Fruit fly (Drosophila melanogaster): Measurements from ENCODE around the gene Gtpx.

Gtpx gene

DNA sequence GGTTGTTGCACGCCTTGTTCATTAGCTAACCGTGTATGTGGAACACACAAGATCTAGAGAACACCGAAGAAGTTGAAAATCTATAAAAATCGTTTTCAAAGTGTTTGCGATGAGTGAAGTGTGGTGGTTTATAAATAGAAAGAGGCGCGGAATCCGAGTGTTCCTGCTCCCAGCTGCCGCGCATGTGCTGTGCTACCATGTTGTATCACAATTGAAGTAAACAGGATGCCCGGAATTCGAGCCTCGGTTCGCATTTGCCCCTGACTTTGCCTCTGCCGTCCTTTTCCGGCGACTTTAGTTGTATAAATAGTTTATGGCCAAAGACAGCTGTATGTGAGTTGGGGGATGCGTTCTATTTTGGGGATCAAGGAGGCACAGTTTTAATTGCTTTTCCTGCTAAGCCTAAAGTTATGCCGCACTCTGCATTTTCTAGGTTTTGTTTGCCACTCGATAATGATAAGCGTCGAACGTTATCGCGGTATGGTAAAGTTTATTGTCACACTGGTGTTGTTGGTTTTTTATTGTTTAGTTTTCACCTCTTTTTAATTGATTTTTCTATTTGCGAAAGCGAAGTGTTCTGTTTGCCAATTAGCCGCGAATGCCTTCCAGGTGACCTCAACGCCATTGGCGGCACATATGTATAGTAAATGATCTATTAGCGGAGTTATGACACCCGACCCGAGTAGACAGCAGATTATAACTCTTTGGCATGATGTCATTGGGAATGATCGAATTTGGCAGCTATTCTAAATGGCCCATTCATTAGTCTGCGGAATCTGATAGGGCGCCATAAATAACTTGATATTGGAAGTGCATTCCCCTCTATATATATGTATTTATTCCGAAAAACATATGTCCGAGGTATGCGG lies 23.1 kb downstream of the Gtpx start (continued):
- TF ChIP-seq sug (tag; optimal IDR thresholded peaks at IDR 0.05) (peak; percentile 35), CG13296 (GFP tag; optimal IDR thresholded peaks at IDR 0.05) (peak; percentile 5), CG10543 (GFP tag; optimal IDR thresholded peaks at IDR 0.05) (peak; percentile 48), stc (GFP tag; IDR thresholded peaks at IDR 0.05) (no peak), CG11398 (GFP tag; optimal IDR thresholded peaks at IDR 0.05) (no peak), NfI (GFP tag; optimal IDR thresholded peaks at IDR 0.05) (no peak), dm (GFP tag; optimal IDR thresholded peaks at IDR 0.05) (no peak), Lhr (GFP tag; optimal IDR thresholded peaks at IDR 0.05) (no peak), Hmx (GFP tag; optimal IDR thresholded peaks at IDR 0.05) (no peak), CG7928 (GFP tag; optimal IDR thresholded peaks at IDR 0.05) (no peak), CG4404 (GFP tag; IDR thresholded peaks at IDR 0.05) (no peak), ab (GFP tag; optimal IDR thresholded peaks at IDR 0.05) (no peak), stwl (tag; optimal IDR thresholded peaks at IDR 0.05) (no peak), CG1792 (GFP tag; optimal IDR thresholded peaks at IDR 0.05) (no peak), sens (GFP tag) (peak; percentile 8), CrebB (tag; optimal IDR thresholded peaks at IDR 0.05) (peak; percentile 1), cas (GFP tag; IDR thresholded peaks at IDR 0.05) (no peak), CG7839 (tag; optimal IDR thresholded peaks at IDR 0.05) (no peak), HmgD (GFP tag; optimal IDR thresholded peaks at IDR 0.05) (no peak), Dfd (GFP tag; optimal IDR thresholded peaks at IDR 0.05) (no peak), CG8765 (GFP tag; IDR thresholded peaks at IDR 0.05) (no peak), CG2678 (tag; optimal IDR thresholded peaks at IDR 0.05) (peak; percentile 22), CG2120 (GFP tag; optimal IDR thresholded peaks at IDR 0.05) (no peak), ham (GFP tag; IDR thresholded peaks at IDR 0.05) (no peak), abd-A (tag; optimal IDR thresholded peaks at IDR 0.05) (no peak), Hr39 (optimal IDR thresholded peaks at IDR 0.05) (no peak), NFAT (GFP tag; IDR thresholded peaks at IDR 0.05) (no peak), Nf-YB (GFP tag; optimal IDR thresholded peaks at IDR 0.05) (peak; percentile 61), CG33557 (GFP tag; optimal IDR thresholded peaks at IDR 0.05) (no peak), cad (GFP tag; optimal IDR thresholded peaks at IDR 0.05) (no peak), CG9609 (GFP tag; optimal IDR thresholded peaks at IDR 0.05) (no peak), CG18011 (GFP tag; optimal IDR thresholded peaks at IDR 0.05) (no peak), E2f1 (GFP tag; IDR thresholded peaks at IDR 0.05) (no peak), CG9797 (GFP tag; optimal IDR thresholded peaks at IDR 0.05) (no peak), fd3F (GFP tag; optimal IDR thresholded peaks at IDR 0.05) (no peak), knrl (GFP tag; IDR thresholded peaks at IDR 0.05; ENCODE audit: partially characterized antibody) (no peak), nerfin-2 (GFP tag; IDR thresholded peaks at IDR 0.05; ENCODE audit: partially characterized antibody) (no peak), CG7987 (GFP tag; optimal IDR thresholded peaks at IDR 0.05) (no peak), CG15696 (tag; optimal IDR thresholded peaks at IDR 0.05) (no peak), CG14860 (GFP tag; IDR thresholded peaks at IDR 0.05; ENCODE audit: partially characterized antibody) (no peak), Drgx (GFP tag; IDR thresholded peaks at IDR 0.05) (no peak), ro (GFP tag; IDR thresholded peaks at IDR 0.05) (no peak), wek (GFP tag; optimal IDR thresholded peaks at IDR 0.05) (no peak), HLH54F (GFP tag; optimal IDR thresholded peaks at IDR 0.05) (no peak), chinmo (GFP tag; IDR thresholded peaks at IDR 0.05; ENCODE audit: partially characterized antibody) (0 out of 4 replicates have a peak, but pooled peaks have one; percentile 21), CG11560 (tag; IDR thresholded peaks at IDR 0.05) (no peak), Nf-YC (tag; optimal IDR thresholded peaks at IDR 0.05) (peak; percentile 69), gfzf (GFP tag; optimal IDR thresholded peaks at IDR 0.05) (no peak), exex (tag; optimal IDR thresholded peaks at IDR 0.05) (peak; percentile 94), p53 (GFP tag; optimal IDR thresholded peaks at IDR 0.05) (no peak)
